Fruit fly (Drosophila melanogaster): ENCODE data around the gene CG10962.

CG10962 gene

dm6 chrX:8974203-8974602 is at the start of gene CG10962:
Gene CG10962 (minus strand): TSS chrX:8974255.
- TF ChIP-seq psq (optimal IDR thresholded peaks at IDR 0.05) (no peak), insv (optimal IDR thresholded peaks at IDR 0.05) (no peak), h (optimal IDR thresholded peaks at IDR 0.05) (no peak), ttk (optimal IDR thresholded peaks at IDR 0.05) (no peak), Myc (optimal IDR thresholded peaks at IDR 0.05) (no peak), Sin3A (optimal IDR thresholded peaks at IDR 0.05) (no peak)

dm6 chrX:9020092-9020491 is 46.0 kb upstream of the CG10962 start:
- no peak for TF ChIP-seq h (optimal IDR thresholded peaks at IDR 0.05)
- TF ChIP-seq Sin3A (optimal IDR thresholded peaks at IDR 0.05) = no peak
- no peak for TF ChIP-seq psq (optimal IDR thresholded peaks at IDR 0.05)
- TF ChIP-seq ttk (optimal IDR thresholded peaks at IDR 0.05) = no peak
- no peak for TF ChIP-seq insv (optimal IDR thresholded peaks at IDR 0.05)
- no peak for TF ChIP-seq Myc (optimal IDR thresholded peaks at IDR 0.05)

dm6 chrX:9013339-9013939 is 39.4 kb upstream of the CG10962 start:
- TF ChIP-seq Sin3A (optimal IDR thresholded peaks at IDR 0.05) = no peak
- TF ChIP-seq Myc (optimal IDR thresholded peaks at IDR 0.05) = no peak
- no peak for TF ChIP-seq insv (optimal IDR thresholded peaks at IDR 0.05)
- TF ChIP-seq ttk (optimal IDR thresholded peaks at IDR 0.05) = no peak
- TF ChIP-seq h (optimal IDR thresholded peaks at IDR 0.05) = no peak
- TF ChIP-seq psq (optimal IDR thresholded peaks at IDR 0.05) = no peak

- TF ChIP-seq psq (optimal IDR thresholded peaks at IDR 0.05) = no peak
- no peak for TF ChIP-seq insv (optimal IDR thresholded peaks at IDR 0.05)
- TF ChIP-seq h (optimal IDR thresholded peaks at IDR 0.05) = no peak
- TF ChIP-seq Sin3A (optimal IDR thresholded peaks at IDR 0.05) = no peak
- TF ChIP-seq ttk (optimal IDR thresholded peaks at IDR 0.05) = no peak
- TF ChIP-seq Myc (optimal IDR thresholded peaks at IDR 0.05) = no peak
Measured at dm6 chrX:9012722-9013121, 38.7 kb upstream of the CG10962 start.

dm6 chrX:9007215-9007614 is 33.2 kb upstream of the CG10962 start:
- TF ChIP-seq Sin3A (optimal IDR thresholded peaks at IDR 0.05) (no peak), h (optimal IDR thresholded peaks at IDR 0.05) (no peak), insv (optimal IDR thresholded peaks at IDR 0.05) (no peak), ttk (optimal IDR thresholded peaks at IDR 0.05) (no peak), Myc (optimal IDR thresholded peaks at IDR 0.05) (no peak), psq (optimal IDR thresholded peaks at IDR 0.05) (no peak)

- TF ChIP-seq h (optimal IDR thresholded peaks at IDR 0.05) = no peak
Measured at dm6 chrX:9004333-9004732, 30.3 kb upstream of the CG10962 start.

dm6 chrX:8984342-8984741 is 10.3 kb upstream of the CG10962 start, which contains the start of gene CG12662:
Gene CG12662 (minus strand): TSS chrX:8984442.
- no peak for TF ChIP-seq Sin3A (optimal IDR thresholded peaks at IDR 0.05)
- TF ChIP-seq insv (optimal IDR thresholded peaks at IDR 0.05) = no peak
- no peak for TF ChIP-seq h (optimal IDR thresholded peaks at IDR 0.05)
- no peak for TF ChIP-seq psq (optimal IDR thresholded peaks at IDR 0.05)
- TF ChIP-seq ttk (optimal IDR thresholded peaks at IDR 0.05) = no peak
- TF ChIP-seq Myc (optimal IDR thresholded peaks at IDR 0.05) = no peak

dm6 chrX:8973136-8973535 is 919 bp downstream of the CG10962 start:
- TF ChIP-seq Sin3A (optimal IDR thresholded peaks at IDR 0.05) (no peak), insv (optimal IDR thresholded peaks at IDR 0.05) (no peak), Myc (optimal IDR thresholded peaks at IDR 0.05) (no peak), ttk (optimal IDR thresholded peaks at IDR 0.05) (no peak), psq (optimal IDR thresholded peaks at IDR 0.05) (no peak), h (optimal IDR thresholded peaks at IDR 0.05) (no peak)

- TF ChIP-seq ttk (optimal IDR thresholded peaks at IDR 0.05) = no peak
Measured at dm6 chrX:8958261-8958660, 15.8 kb downstream of the CG10962 start.

- TF ChIP-seq ttk (optimal IDR thresholded peaks at IDR 0.05) (no peak), psq (optimal IDR thresholded peaks at IDR 0.05) (no peak), h (optimal IDR thresholded peaks at IDR 0.05) (no peak), insv (optimal IDR thresholded peaks at IDR 0.05) (no peak), Myc (optimal IDR thresholded peaks at IDR 0.05) (no peak), Sin3A (optimal IDR thresholded peaks at IDR 0.05) (no peak)
Measured at dm6 chrX:8924778-8925177, 49.3 kb downstream of the CG10962 start.

- no peak for TF ChIP-seq Sin3A (optimal IDR thresholded peaks at IDR 0.05)
Measured at dm6 chrX:8923587-8923986, 50.5 kb downstream of the CG10962 start, which contains the start of the genes CG12661 and CG43255. Gene CG12661 (minus strand): TSS chrX:8923687. Gene CG43255 (plus strand): TSS chrX:8923960.
